Worm (Caenorhabditis elegans): ENCODE results near the gene irld-26.

The irld-26 gene

DNA sequence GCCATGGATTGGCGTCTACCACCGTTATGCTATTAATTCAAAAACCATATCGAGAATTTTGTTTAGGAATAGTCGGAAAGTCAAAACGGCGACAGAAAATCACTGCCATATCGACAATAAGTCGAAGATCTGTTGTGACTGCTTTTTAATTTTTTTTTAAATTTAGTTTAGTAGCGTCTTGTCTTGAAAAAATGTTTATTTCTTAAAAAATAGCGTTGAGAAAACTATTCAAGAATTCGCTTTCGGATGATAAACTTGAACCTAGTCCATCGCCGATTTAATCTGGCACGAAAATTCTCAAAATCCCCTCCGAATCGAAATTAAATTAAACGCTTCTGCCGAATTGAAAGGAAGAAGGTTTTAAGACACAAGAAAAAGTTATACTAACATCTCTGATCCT is 12.9 kb upstream of the irld-26 start, which contains the start of gene srh-279:
Gene srh-279 (plus strand): TSS at position 301 of the 400 bp plus-strand sequence.
- TF ChIP-seq F13C5.2 (tag; optimal IDR thresholded peaks at IDR 0.05) (no peak), ceh-36 (tag; optimal IDR thresholded peaks at IDR 0.05) (no peak), ceh-13 (GFP tag; optimal IDR thresholded peaks at IDR 0.05) (no peak), hmbx-1 (tag; optimal IDR thresholded peaks at IDR 0.05) (no peak), tbx-11 (GFP tag; IDR thresholded peaks at IDR 0.05) (no peak), flt-1 (GFP tag; IDR thresholded peaks at IDR 0.05) (no peak), ama-1 (optimal IDR thresholded peaks at IDR 0.05) (no peak)

- TF ChIP-seq tbx-11 (GFP tag; IDR thresholded peaks at IDR 0.05) (no peak), F13C5.2 (tag; optimal IDR thresholded peaks at IDR 0.05) (no peak), B0310.2 (tag; optimal IDR thresholded peaks at IDR 0.05) (no peak), ceh-36 (tag; optimal IDR thresholded peaks at IDR 0.05) (no peak), tbx-37 (GFP tag; conservative IDR thresholded peaks at IDR 0.05) (no peak), ama-1 (optimal IDR thresholded peaks at IDR 0.05) (no peak), aly-1 (tag; optimal IDR thresholded peaks at IDR 0.05) (no peak), hmg-4 (GFP tag; optimal IDR thresholded peaks at IDR 0.05) (no peak), ceh-13 (GFP tag; optimal IDR thresholded peaks at IDR 0.05) (no peak)
These were observed 10.3 kb upstream of the irld-26 start, which contains the start of gene rabr-4 for ce11 chrV:16194639-16195038. Gene rabr-4, plus strand, starts transcription at chrV:16194939.

DNA sequence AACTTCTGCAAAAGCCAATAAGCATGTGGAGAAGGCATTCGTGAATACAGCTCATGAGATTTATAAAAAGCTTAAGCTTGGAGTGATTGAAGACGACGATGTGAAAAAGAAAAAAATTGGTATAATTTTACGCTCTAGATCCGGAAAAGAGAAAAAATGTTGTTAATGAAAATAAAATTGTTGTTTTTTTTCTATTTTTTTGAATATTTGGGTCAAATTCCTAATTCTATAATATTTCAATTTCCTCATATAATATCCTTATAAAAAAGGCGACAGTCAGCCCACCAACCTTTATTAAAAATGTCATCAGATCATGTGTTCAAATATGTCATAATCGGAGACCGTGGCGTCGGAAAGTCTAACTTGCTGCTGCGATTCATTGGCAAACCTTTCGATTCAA is 9.6 kb upstream of the irld-26 start, which contains the start of gene rabr-3:
Gene rabr-3 (plus strand): TSS at position 301 of the 400 bp plus-strand sequence.
- TF ChIP-seq ceh-36 (tag; optimal IDR thresholded peaks at IDR 0.05) (no peak), ceh-13 (GFP tag; optimal IDR thresholded peaks at IDR 0.05) (no peak), tbx-11 (GFP tag; IDR thresholded peaks at IDR 0.05) (no peak), tbx-37 (GFP tag; conservative IDR thresholded peaks at IDR 0.05) (no peak), tra-4 (tag; optimal IDR thresholded peaks at IDR 0.05) (no peak), scrt-1 (GFP tag; IDR thresholded peaks at IDR 0.05) (no peak), flt-1 (GFP tag; IDR thresholded peaks at IDR 0.05) (no peak), ets-7 (tag; optimal IDR thresholded peaks at IDR 0.05) (no peak), hmbx-1 (tag; optimal IDR thresholded peaks at IDR 0.05) (no peak), hnd-1 (tag; optimal IDR thresholded peaks at IDR 0.05) (no peak), sea-1 (GFP tag; conservative IDR thresholded peaks at IDR 0.05) (no peak), aly-1 (tag; optimal IDR thresholded peaks at IDR 0.05) (no peak), pes-1 (GFP tag; IDR thresholded peaks at IDR 0.05) (no peak), hmg-4 (GFP tag; optimal IDR thresholded peaks at IDR 0.05) (no peak), F13C5.2 (tag; optimal IDR thresholded peaks at IDR 0.05) (no peak), ama-1 (optimal IDR thresholded peaks at IDR 0.05) (no peak)

DNA sequence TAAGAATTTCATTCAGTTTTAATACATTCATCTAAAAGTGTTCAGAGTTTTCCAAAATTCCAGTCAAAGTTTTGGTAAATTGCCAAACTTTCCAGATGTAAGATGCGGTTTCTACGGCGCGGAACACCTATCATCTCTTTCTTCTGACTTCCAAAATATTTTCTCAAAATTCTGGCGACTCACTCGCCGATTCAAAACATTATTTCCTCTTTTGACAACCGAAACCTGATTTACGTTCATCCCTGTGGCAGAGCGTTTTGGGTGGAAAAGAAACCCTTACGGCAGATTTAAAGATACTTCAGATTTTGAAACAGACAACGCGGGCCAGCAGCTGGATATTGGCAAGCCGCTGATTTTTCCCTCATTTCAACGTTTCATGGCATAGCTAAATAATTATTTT is 7.0 kb upstream of the irld-26 start, which contains the start of gene F11A5.5:
Gene F11A5.5 (plus strand): TSS at position 301 of the 400 bp plus-strand sequence.
- no peak for TF ChIP-seq flt-1 (GFP tag; IDR thresholded peaks at IDR 0.05)
- TF ChIP-seq hmbx-1 (tag; optimal IDR thresholded peaks at IDR 0.05), result no peak
- no peak for TF ChIP-seq scrt-1 (GFP tag; IDR thresholded peaks at IDR 0.05)
- no peak for TF ChIP-seq sea-1 (GFP tag; conservative IDR thresholded peaks at IDR 0.05)
- no peak for TF ChIP-seq tra-4 (tag; optimal IDR thresholded peaks at IDR 0.05)
- no peak for TF ChIP-seq B0310.2 (tag; optimal IDR thresholded peaks at IDR 0.05)
- TF ChIP-seq hmg-4 (GFP tag; optimal IDR thresholded peaks at IDR 0.05), result no peak
- TF ChIP-seq ama-1 (optimal IDR thresholded peaks at IDR 0.05), result no peak

- TF ChIP-seq scrt-1 (GFP tag; IDR thresholded peaks at IDR 0.05) (no peak), tbx-11 (GFP tag; IDR thresholded peaks at IDR 0.05) (no peak), ets-7 (tag; optimal IDR thresholded peaks at IDR 0.05) (no peak), F13C5.2 (tag; optimal IDR thresholded peaks at IDR 0.05) (no peak), sea-1 (GFP tag; conservative IDR thresholded peaks at IDR 0.05) (no peak), flt-1 (GFP tag; IDR thresholded peaks at IDR 0.05) (no peak), pes-1 (GFP tag; IDR thresholded peaks at IDR 0.05) (no peak), B0310.2 (tag; optimal IDR thresholded peaks at IDR 0.05) (no peak), hmg-4 (GFP tag; optimal IDR thresholded peaks at IDR 0.05) (no peak), aly-1 (tag; optimal IDR thresholded peaks at IDR 0.05) (no peak), ama-1 (optimal IDR thresholded peaks at IDR 0.05) (no peak), ceh-13 (GFP tag; optimal IDR thresholded peaks at IDR 0.05) (no peak), tbx-37 (GFP tag; conservative IDR thresholded peaks at IDR 0.05) (no peak), ceh-36 (tag; optimal IDR thresholded peaks at IDR 0.05) (no peak), tra-4 (tag; optimal IDR thresholded peaks at IDR 0.05) (no peak), hnd-1 (tag; optimal IDR thresholded peaks at IDR 0.05) (no peak), hmbx-1 (tag; optimal IDR thresholded peaks at IDR 0.05) (no peak)
These were observed 3.3 kb upstream of the irld-26 start, which contains the start of gene F11A5.17 for ce11 chrV:16201730-16202129. Gene F11A5.17, plus strand, starts transcription at chrV:16202030.

DNA sequence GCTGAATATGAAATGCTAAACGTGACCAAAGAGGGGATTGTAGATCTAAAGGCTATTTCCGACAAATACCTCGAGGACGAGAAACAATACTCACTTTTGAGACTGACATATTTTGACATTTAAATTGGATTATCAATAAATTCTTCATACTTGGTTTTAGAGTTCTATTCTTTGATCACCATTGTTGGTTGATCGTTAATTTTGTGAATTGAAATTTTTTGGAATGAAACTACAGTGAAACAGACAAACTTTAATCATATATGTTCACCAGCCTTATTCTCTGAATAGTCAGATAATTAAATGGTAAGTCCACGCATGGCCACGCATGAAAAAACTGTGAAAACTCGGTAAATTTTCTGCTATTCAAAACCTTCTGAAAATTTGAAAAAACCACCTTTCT is 2.4 kb upstream of the irld-26 start, which contains the start of gene F11A5.18:
Gene F11A5.18 (plus strand): TSS at position 301 of the 400 bp plus-strand sequence.
- no peak for TF ChIP-seq F13C5.2 (tag; optimal IDR thresholded peaks at IDR 0.05)
- no peak for TF ChIP-seq hmg-4 (GFP tag; optimal IDR thresholded peaks at IDR 0.05)
- no peak for TF ChIP-seq hnd-1 (tag; optimal IDR thresholded peaks at IDR 0.05)
- TF ChIP-seq tbx-37 (GFP tag; conservative IDR thresholded peaks at IDR 0.05), result no peak
- no peak for TF ChIP-seq scrt-1 (GFP tag; IDR thresholded peaks at IDR 0.05)
- TF ChIP-seq hmbx-1 (tag; optimal IDR thresholded peaks at IDR 0.05), result no peak
- TF ChIP-seq ceh-13 (GFP tag; optimal IDR thresholded peaks at IDR 0.05), result no peak
- TF ChIP-seq pes-1 (GFP tag; IDR thresholded peaks at IDR 0.05), result no peak
- no peak for TF ChIP-seq ets-7 (tag; optimal IDR thresholded peaks at IDR 0.05)
- no peak for TF ChIP-seq sea-1 (GFP tag; conservative IDR thresholded peaks at IDR 0.05)
- TF ChIP-seq ama-1 (optimal IDR thresholded peaks at IDR 0.05), result no peak
- TF ChIP-seq B0310.2 (tag; optimal IDR thresholded peaks at IDR 0.05), result no peak
- TF ChIP-seq ceh-36 (tag; optimal IDR thresholded peaks at IDR 0.05), result no peak
- TF ChIP-seq tbx-11 (GFP tag; IDR thresholded peaks at IDR 0.05), result no peak
- no peak for TF ChIP-seq tra-4 (tag; optimal IDR thresholded peaks at IDR 0.05)
- TF ChIP-seq aly-1 (tag; optimal IDR thresholded peaks at IDR 0.05), result no peak
- no peak for TF ChIP-seq flt-1 (GFP tag; IDR thresholded peaks at IDR 0.05)

DNA sequence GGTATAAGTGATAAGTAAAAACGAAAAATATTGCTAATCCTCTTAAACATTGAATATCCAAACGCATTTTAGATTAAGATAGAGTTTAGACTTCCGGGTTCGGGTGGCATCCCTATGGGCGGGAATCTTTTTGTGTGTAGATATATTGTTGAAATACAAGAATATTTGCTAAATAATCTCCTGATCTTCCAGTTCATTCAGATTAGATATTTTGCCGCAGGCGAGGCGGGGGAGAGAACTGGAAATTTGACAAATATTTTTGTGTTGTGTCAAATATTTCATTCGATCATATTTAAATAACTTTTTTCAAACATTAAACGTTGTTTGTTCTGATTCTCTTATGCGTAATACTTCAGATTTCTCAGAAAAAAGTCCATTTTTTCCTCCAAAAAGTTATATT is 4.8 kb downstream of the irld-26 start, which contains the start of gene oac-15:
Gene oac-15 (minus strand): TSS at position 101 of the 400 bp plus-strand sequence.
- TF ChIP-seq tbx-11 (GFP tag; IDR thresholded peaks at IDR 0.05) (no peak), F13C5.2 (tag; optimal IDR thresholded peaks at IDR 0.05) (no peak), hmg-4 (GFP tag; optimal IDR thresholded peaks at IDR 0.05) (no peak)
